Fruit fly (Drosophila melanogaster) whole organism, wandering third instar larva: ENCODE results near the gene CG1628.

Source experiments
- Abd-B ChIP-seq: fragments of >200 bp; optimal IDR thresholded peaks from 2 replicates; lab custom pipeline; 2017; ENCODE audit warnings: missing biosample characterization, missing genetic modification characterization
- CG32264 ChIP-seq: fragments of 200-800 bp; sonication (Bioruptor generic); optimal IDR thresholded peaks from 2 replicates; lab custom pipeline; 2016; ENCODE audit warnings: missing biosample characterization, missing genetic modification characterization
- CG9705 ChIP-seq: fragments of 200-800 bp; sonication (Bioruptor generic); optimal IDR thresholded peaks from 2 replicates; lab custom pipeline; 2018; ENCODE audit warnings: missing biosample characterization, mild to moderate bottlenecking, missing genetic modification characterization
- CrebA ChIP-seq: fragments of 200-800 bp; sonication (Bioruptor generic); optimal IDR thresholded peaks from 2 replicates; lab custom pipeline; 2016; ENCODE audit warnings: missing biosample characterization, mild to moderate bottlenecking, missing genetic modification characterization, borderline replicate concordance
- Dfd ChIP-seq: fragments of >200 bp; optimal IDR thresholded peaks from 2 replicates; lab custom pipeline; 2017; ENCODE audit warnings: missing biosample characterization, missing genetic modification characterization
- Dif ChIP-seq: fragments of 200-275, 200-300 bp; sonication (Bioruptor generic); optimal IDR thresholded peaks from 2 replicates; lab custom pipeline; 2018; ENCODE audit warnings: missing biosample characterization, missing genetic modification characterization; ENCODE audit not compliant: partially characterized antibody
- GATAd ChIP-seq: sonication (Bioruptor generic); optimal IDR thresholded peaks from 2 replicates; lab custom pipeline; 2016; ENCODE audit warnings: missing biosample characterization, missing genetic modification characterization
- HLH106 ChIP-seq: fragments of 200-800 bp; optimal IDR thresholded peaks from 3 replicates; lab custom pipeline; 2019; ENCODE audit warnings: missing biosample characterization, mild to moderate bottlenecking, missing genetic modification characterization, moderate library complexity
- Hnf4 ChIP-seq: fragments of 200-800 bp; sonication (Bioruptor generic); optimal IDR thresholded peaks from 2 replicates; lab custom pipeline; 2016; ENCODE audit warnings: missing biosample characterization, mild to moderate bottlenecking, missing genetic modification characterization
- Hr78 ChIP-seq: fragments of >200 bp; optimal IDR thresholded peaks from 2 replicates; lab custom pipeline; 2017; ENCODE audit warnings: missing biosample characterization, missing genetic modification characterization
- Hr83 ChIP-seq: fragments of 200-300 bp; sonication (Bioruptor generic); optimal IDR thresholded peaks from 2 replicates; lab custom pipeline; 2016; ENCODE audit warnings: missing biosample characterization, mild to moderate bottlenecking, missing genetic modification characterization, moderate library complexity; ENCODE audit not compliant: poor library complexity, severe bottlenecking
- Jra ChIP-seq: sonication (Bioruptor generic); optimal IDR thresholded peaks from 2 replicates; lab custom pipeline; 2016; ENCODE audit warnings: missing biosample characterization, missing genetic modification characterization
- Mio ChIP-seq: sonication (Bioruptor generic); optimal IDR thresholded peaks from 2 replicates; lab custom pipeline; 2016; ENCODE audit warnings: missing biosample characterization, missing genetic modification characterization
- Myc ChIP-seq: fragments of >200 bp; optimal IDR thresholded peaks from 2 replicates; lab custom pipeline; 2017
- N ChIP-seq: fragments of >200 bp; optimal IDR thresholded peaks from 2 replicates; lab custom pipeline; 2018; ENCODE audit warnings: missing biosample characterization, missing external identifiers, missing genetic modification characterization
- OdsH ChIP-seq: fragments of 200-800 bp; sonication (Bioruptor generic); optimal IDR thresholded peaks from 2 replicates; lab custom pipeline; 2016; ENCODE audit warnings: missing biosample characterization, mild to moderate bottlenecking, missing genetic modification characterization
- Rel ChIP-seq, 2 experiments: fragments of 200-800 bp; sonication (Bioruptor generic) in 1 of 2; optimal IDR thresholded peaks; 2 replicates in 1 of 2; 3 replicates in 1 of 2; lab custom pipeline; 2016 to 2019; ENCODE audit warnings: mild to moderate bottlenecking in 2 of 2, missing biosample characterization in 2 of 2, missing genetic modification characterization in 2 of 2, moderate library complexity in 1 of 2
- Sp1 ChIP-seq: fragments of 200-800 bp; sonication (Bioruptor generic); optimal IDR thresholded peaks from 3 replicates; lab custom pipeline; 2019; ENCODE audit warnings: missing biosample characterization, mild to moderate bottlenecking, missing genetic modification characterization, moderate library complexity
- Vsx2 ChIP-seq: fragments of 200-300, 225-300 bp; sonication (Bioruptor generic); optimal IDR thresholded peaks from 2 replicates; lab custom pipeline; 2018; ENCODE audit warnings: missing biosample characterization, missing genetic modification characterization; ENCODE audit not compliant: partially characterized antibody
- br ChIP-seq: fragments of 200-800 bp; sonication (Bioruptor generic); optimal IDR thresholded peaks from 2 replicates; lab custom pipeline; 2016; ENCODE audit warnings: missing biosample characterization, missing genetic modification characterization
- brk ChIP-seq: fragments of 200-800 bp; sonication (Bioruptor generic); optimal IDR thresholded peaks from 2 replicates; lab custom pipeline; 2016; ENCODE audit warnings: missing biosample characterization, mild to moderate bottlenecking, missing genetic modification characterization
- dl ChIP-seq, 2 experiments: fragments of 175-275, 200-275 bp in 1 of 2; fragments of 200-275 bp in 1 of 2; sonication (Bioruptor generic); optimal IDR thresholded peaks; lab custom pipeline; 2018; ENCODE audit warnings: mild to moderate bottlenecking in 2 of 2, missing biosample characterization in 2 of 2, missing genetic modification characterization in 2 of 2, moderate library complexity in 2 of 2; ENCODE audit not compliant: partially characterized antibody in 2 of 2, insufficient read depth in 1 of 2
- dmrt93B ChIP-seq: fragments of 200-800 bp; sonication (Bioruptor generic); optimal IDR thresholded peaks from 2 replicates; lab custom pipeline; 2018; ENCODE audit warnings: missing biosample characterization, mild to moderate bottlenecking, missing genetic modification characterization
- dsf ChIP-seq: sonication (Bioruptor generic); optimal IDR thresholded peaks from 2 replicates; lab custom pipeline; 2016; ENCODE audit warnings: missing biosample characterization, missing genetic modification characterization, borderline replicate concordance
- ey ChIP-seq: fragments of 200-800 bp; sonication (Bioruptor generic); optimal IDR thresholded peaks from 2 replicates; lab custom pipeline; 2016; ENCODE audit warnings: missing biosample characterization, missing genetic modification characterization
- foxo ChIP-seq, 2 experiments: fragments of 200-800 bp; sonication (Bioruptor generic); optimal IDR thresholded peaks; 2 replicates in 1 of 2; 3 replicates in 1 of 2; lab custom pipeline; 2016 to 2017; ENCODE audit warnings: missing biosample characterization in 2 of 2, missing genetic modification characterization in 2 of 2
- fru ChIP-seq: fragments of 200-800 bp; sonication (Bioruptor generic); optimal IDR thresholded peaks from 3 replicates; lab custom pipeline; 2016; ENCODE audit warnings: missing biosample characterization, mild to moderate bottlenecking, missing genetic modification characterization
- h ChIP-seq: fragments of 200-800 bp; sonication (Bioruptor generic); optimal IDR thresholded peaks from 3 replicates; lab custom pipeline; 2016; ENCODE audit warnings: missing biosample characterization, mild to moderate bottlenecking, missing genetic modification characterization
- jim ChIP-seq: fragments of 175-275, 200-325 bp; sonication (Bioruptor generic); optimal IDR thresholded peaks from 2 replicates; lab custom pipeline; 2016; ENCODE audit warnings: missing biosample characterization, mild to moderate bottlenecking, missing genetic modification characterization
- lola ChIP-seq: fragments of >200 bp; optimal IDR thresholded peaks from 2 replicates; lab custom pipeline; 2017; ENCODE audit warnings: missing biosample characterization, missing genetic modification characterization
- pan ChIP-seq: fragments of >200 bp; optimal IDR thresholded peaks from 2 replicates; lab custom pipeline; 2017
- psq ChIP-seq: fragments of 200-800 bp; sonication (Bioruptor generic); optimal IDR thresholded peaks from 3 replicates; lab custom pipeline; 2017; ENCODE audit warnings: missing biosample characterization, mild to moderate bottlenecking, missing genetic modification characterization, moderate library complexity
- rgr ChIP-seq: fragments of 200-800 bp; sonication (Bioruptor generic); optimal IDR thresholded peaks from 3 replicates; lab custom pipeline; 2016; ENCODE audit warnings: missing biosample characterization, mild to moderate bottlenecking, missing genetic modification characterization
- sage ChIP-seq: fragments of 200-800 bp; sonication (Bioruptor generic); optimal IDR thresholded peaks from 2 replicates; lab custom pipeline; 2016; ENCODE audit warnings: missing biosample characterization, mild to moderate bottlenecking, missing genetic modification characterization
- sv ChIP-seq: fragments of 200-800 bp; sonication (Bioruptor generic); optimal IDR thresholded peaks from 3 replicates; lab custom pipeline; 2016; ENCODE audit warnings: missing biosample characterization, missing genetic modification characterization
- tai ChIP-seq: sonication (Bioruptor generic); optimal IDR thresholded peaks from 2 replicates; lab custom pipeline; 2016; ENCODE audit warnings: missing biosample characterization, missing genetic modification characterization
- usp ChIP-seq: fragments of >200 bp; optimal IDR thresholded peaks from 2 replicates; lab custom pipeline; 2017; ENCODE audit warnings: missing biosample characterization, missing genetic modification characterization
- woc ChIP-seq: sonication (Bioruptor generic); optimal IDR thresholded peaks from 2 replicates; lab custom pipeline; 2016; ENCODE audit warnings: missing biosample characterization, mild to moderate bottlenecking, missing genetic modification characterization

CG1628 gene

dm6 chrX:10586173-10586572 is 16.3 kb downstream of the CG1628 start:
- TF ChIP-seq HLH106 (tag; lab: Kevin White, UChicago) (no peak), CG9705 (GFP tag; lab: Kevin White, UChicago) (no peak), jim (GFP tag; lab: Kevin White, UChicago) (no peak), fru (GFP tag; lab: Kevin White, UChicago) (no peak), sage (GFP tag; lab: Kevin White, UChicago) (no peak), OdsH (GFP tag; lab: Kevin White, UChicago) (no peak), lola (GFP tag; lab: Kevin White, UChicago) (no peak), Jra (no peak), CrebA (no peak), brk (GFP tag; lab: Kevin White, UChicago) (no peak), Sp1 (GFP tag; lab: Kevin White, UChicago) (no peak), Dif (no peak), pan (no peak), dmrt93B (no peak), Hnf4 (GFP tag; lab: Kevin White, UChicago) (no peak)

- peak; percentile 65 for TF ChIP-seq woc
- no peak for TF ChIP-seq fru (GFP tag; lab: Kevin White, UChicago)
- TF ChIP-seq dsf (GFP tag; lab: Kevin White, UChicago) = no peak
- peak in 1 of 2 experiments; percentile 6 for TF ChIP-seq foxo (GFP tag; optimal IDR thresholded peaks at IDR 0.05; lab: Kevin White, UChicago)
- TF ChIP-seq Hr78 = no peak
- TF ChIP-seq CG9705 (GFP tag; lab: Kevin White, UChicago) = no peak
- peak; percentile 41 for TF ChIP-seq br (GFP tag; lab: Kevin White, UChicago)
- peak; percentile 38 for TF ChIP-seq Sp1 (GFP tag; lab: Kevin White, UChicago)
- no peak for TF ChIP-seq N (GFP tag; lab: Kevin White, UChicago)
- TF ChIP-seq sv (GFP tag; lab: Kevin White, UChicago) = no peak
- TF ChIP-seq usp (GFP tag; lab: Kevin White, UChicago) = no peak
- no peak for TF ChIP-seq sage (GFP tag; lab: Kevin White, UChicago)
- TF ChIP-seq Mio (GFP tag; lab: Kevin White, UChicago) = no peak
- no peak for TF ChIP-seq CrebA
- no peak for TF ChIP-seq Rel (GFP tag; optimal IDR thresholded peaks at IDR 0.05; lab: Kevin White, UChicago)
- peak; percentile 49 for TF ChIP-seq Rel (tag; optimal IDR thresholded peaks at IDR 0.05; lab: Kevin White, UChicago)
- no peak for TF ChIP-seq ey (GFP tag; lab: Kevin White, UChicago)
- TF ChIP-seq Vsx2 (GFP tag; lab: Kevin White, UChicago) = no peak
- TF ChIP-seq dl (GFP tag; optimal IDR thresholded peaks at IDR 0.05; lab: Kevin White, UChicago; ENCODE audit: insufficient read depth in 1 of 2, partially characterized antibody in 2 of 2) = no peak
- peak; percentile 2 for TF ChIP-seq OdsH (GFP tag; lab: Kevin White, UChicago)
- TF ChIP-seq Dfd (GFP tag; lab: Kevin White, UChicago) = no peak
- TF ChIP-seq dmrt93B = no peak
- TF ChIP-seq brk (GFP tag; lab: Kevin White, UChicago) = no peak
- no peak for TF ChIP-seq CG32264 (GFP tag; lab: Kevin White, UChicago)
- peak; percentile 36 for TF ChIP-seq rgr (GFP tag; lab: Kevin White, UChicago)
- TF ChIP-seq tai (GFP tag; lab: Kevin White, UChicago) = no peak
- TF ChIP-seq Hnf4 (GFP tag; lab: Kevin White, UChicago) = peak; percentile 50
- no peak for TF ChIP-seq pan
- TF ChIP-seq h (GFP tag; lab: Kevin White, UChicago) = peak; percentile 22
- no peak for TF ChIP-seq GATAd (GFP tag; lab: Kevin White, UChicago)
- peak; percentile 14 for TF ChIP-seq Dif
- TF ChIP-seq jim (GFP tag; lab: Kevin White, UChicago) = no peak
- TF ChIP-seq Myc = no peak
- TF ChIP-seq lola (GFP tag; lab: Kevin White, UChicago) = no peak
- TF ChIP-seq HLH106 (tag; lab: Kevin White, UChicago) = no peak
- no peak for TF ChIP-seq Jra
- TF ChIP-seq psq (GFP tag; lab: Kevin White, UChicago) = no peak
- TF ChIP-seq Abd-B (GFP tag; lab: Kevin White, UChicago) = no peak
- no peak for TF ChIP-seq Hr83 (GFP tag; lab: Kevin White, UChicago)
Observed at dm6 chrX:10585158-10585634, 17.3 kb downstream of the CG1628 start, which contains the start of gene spri. Gene spri (minus strand): TSS chrX:10585422.
